Worm (Caenorhabditis elegans): ENCODE results near the gene spdl-1.

spdl-1 gene

DNA sequence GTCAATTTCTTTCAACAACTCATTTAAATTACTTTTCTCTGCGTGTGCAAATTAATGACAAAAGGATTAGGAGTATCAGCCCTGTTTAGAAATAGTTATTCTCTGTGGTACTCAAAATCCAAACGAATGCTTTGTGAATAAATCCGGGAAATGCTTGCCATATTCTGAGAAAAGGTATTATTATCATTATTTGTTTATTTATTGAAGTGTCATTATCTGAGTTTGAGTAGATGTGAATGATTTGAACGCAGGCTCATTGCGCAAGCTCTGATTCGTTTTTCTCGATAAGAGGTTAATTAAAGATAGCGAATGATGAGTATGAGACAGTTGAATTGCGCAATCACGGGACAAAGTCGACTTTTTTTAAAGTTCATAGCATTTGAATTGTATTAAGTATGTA, 46.5 kb downstream of the spdl-1 start:
- TF ChIP-seq pqm-1 (tag; optimal IDR thresholded peaks at IDR 0.05), result no peak
- TF ChIP-seq nhr-43 (tag; optimal IDR thresholded peaks at IDR 0.05; ENCODE audit: poor library complexity, severe bottlenecking), result no peak
- TF ChIP-seq fkh-10 (GFP tag; optimal IDR thresholded peaks at IDR 0.05), result no peak
- TF ChIP-seq fos-1 (tag; optimal IDR thresholded peaks at IDR 0.05), result no peak
- TF ChIP-seq snpc-4 (tag; optimal IDR thresholded peaks at IDR 0.05), result no peak
- no peak for TF ChIP-seq nhr-23 (tag; optimal IDR thresholded peaks at IDR 0.05)
- TF ChIP-seq nhr-25 (tag; optimal IDR thresholded peaks at IDR 0.05), result no peak
- no peak for TF ChIP-seq zag-1 (tag; optimal IDR thresholded peaks at IDR 0.05)
- no peak for TF ChIP-seq ceh-28 (tag; optimal IDR thresholded peaks at IDR 0.05)
- TF ChIP-seq R02D3.7 (tag; optimal IDR thresholded peaks at IDR 0.05), result no peak
- no peak for TF ChIP-seq aly-2 (tag; optimal IDR thresholded peaks at IDR 0.05)
- TF ChIP-seq ama-1 (optimal IDR thresholded peaks at IDR 0.05), result no peak
- TF ChIP-seq unc-62 (GFP tag; optimal IDR thresholded peaks at IDR 0.05), result no peak
- no peak for TF ChIP-seq ZK546.5 (tag; optimal IDR thresholded peaks at IDR 0.05)
- no peak for TF ChIP-seq nhr-28 (tag; optimal IDR thresholded peaks at IDR 0.05)
- no peak for TF ChIP-seq unc-39 (tag; optimal IDR thresholded peaks at IDR 0.05)

ce11 chrII:7829616-7830015, 48.2 kb downstream of the spdl-1 start:
- TF ChIP-seq ceh-28 (tag; optimal IDR thresholded peaks at IDR 0.05) (no peak), zag-1 (tag; optimal IDR thresholded peaks at IDR 0.05) (no peak), lin-39 (tag; optimal IDR thresholded peaks at IDR 0.05) (no peak), nhr-23 (tag; optimal IDR thresholded peaks at IDR 0.05) (no peak), ceh-9 (tag; optimal IDR thresholded peaks at IDR 0.05) (no peak), unc-62 (GFP tag; optimal IDR thresholded peaks at IDR 0.05) (no peak), jun-1 (tag; optimal IDR thresholded peaks at IDR 0.05) (no peak), hmg-11 (tag; optimal IDR thresholded peaks at IDR 0.05) (no peak), egl-5 (tag; optimal IDR thresholded peaks at IDR 0.05) (no peak), lin-15B (tag; optimal IDR thresholded peaks at IDR 0.05) (no peak), ZK546.5 (tag; optimal IDR thresholded peaks at IDR 0.05) (no peak), fkh-10 (GFP tag; optimal IDR thresholded peaks at IDR 0.05) (no peak), skn-1 (tag; optimal IDR thresholded peaks at IDR 0.05) (no peak), elt-1 (tag; optimal IDR thresholded peaks at IDR 0.05) (no peak)

DNA sequence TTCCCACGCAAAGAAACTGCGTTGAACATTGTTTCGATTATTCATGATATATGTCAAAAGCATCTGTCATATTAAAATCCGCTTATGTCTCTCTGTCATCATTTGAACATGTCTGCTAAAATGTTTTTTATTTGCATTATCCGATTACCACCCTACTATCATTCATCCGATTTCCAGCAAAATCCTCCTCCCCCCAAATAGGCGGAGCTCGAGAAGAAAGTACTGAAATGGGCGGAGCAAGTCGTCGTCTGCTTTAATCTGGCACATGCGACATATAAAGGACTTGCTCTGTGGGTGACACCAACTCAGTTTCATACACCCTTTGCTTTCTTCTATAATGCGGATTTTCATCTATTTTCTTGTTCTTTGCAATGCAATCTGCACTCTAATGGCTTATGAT, 50.7 kb downstream of the spdl-1 start, which contains the start of gene T09A5.14:
Gene T09A5.14, plus strand, starts transcription at position 301 of the 400 bp plus-strand sequence.
- no peak for TF ChIP-seq daf-12 (tag; optimal IDR thresholded peaks at IDR 0.05)
- no peak for TF ChIP-seq ztf-11 (tag; optimal IDR thresholded peaks at IDR 0.05)
- TF ChIP-seq nhr-77 (tag; optimal IDR thresholded peaks at IDR 0.05), result no peak
- no peak for TF ChIP-seq tbx-2 (tag; optimal IDR thresholded peaks at IDR 0.05)
- no peak for TF ChIP-seq eor-1 (tag; optimal IDR thresholded peaks at IDR 0.05)
- TF ChIP-seq ceh-9 (tag; optimal IDR thresholded peaks at IDR 0.05), result no peak
- TF ChIP-seq nfya-1 (tag; optimal IDR thresholded peaks at IDR 0.05; ENCODE audit: insufficient read depth), result no peak
- TF ChIP-seq elt-1 (tag; optimal IDR thresholded peaks at IDR 0.05), result no peak
- no peak for TF ChIP-seq pqm-1 (tag; optimal IDR thresholded peaks at IDR 0.05)
- no peak for TF ChIP-seq nhr-25 (tag; optimal IDR thresholded peaks at IDR 0.05)
- no peak for TF ChIP-seq ceh-16 (tag; optimal IDR thresholded peaks at IDR 0.05)
- no peak for TF ChIP-seq lin-15B (tag; optimal IDR thresholded peaks at IDR 0.05)
- no peak for TF ChIP-seq nhr-12 (tag; optimal IDR thresholded peaks at IDR 0.05)
- no peak for TF ChIP-seq egl-5 (tag; optimal IDR thresholded peaks at IDR 0.05)
- TF ChIP-seq ceh-28 (tag; optimal IDR thresholded peaks at IDR 0.05), result no peak
- no peak for TF ChIP-seq fkh-2 (tag; optimal IDR thresholded peaks at IDR 0.05)
- no peak for TF ChIP-seq unc-39 (tag; optimal IDR thresholded peaks at IDR 0.05)
- TF ChIP-seq nhr-237 (tag; optimal IDR thresholded peaks at IDR 0.05), result no peak
- no peak for TF ChIP-seq ztf-4 (tag; optimal IDR thresholded peaks at IDR 0.05)
- TF ChIP-seq nhr-11 (tag; optimal IDR thresholded peaks at IDR 0.05), result no peak

Measured in whole organism, L3 larva.